Fruit fly (Drosophila melanogaster): Measurements from ENCODE around the gene obst-H.

Gene obst-H

DNA sequence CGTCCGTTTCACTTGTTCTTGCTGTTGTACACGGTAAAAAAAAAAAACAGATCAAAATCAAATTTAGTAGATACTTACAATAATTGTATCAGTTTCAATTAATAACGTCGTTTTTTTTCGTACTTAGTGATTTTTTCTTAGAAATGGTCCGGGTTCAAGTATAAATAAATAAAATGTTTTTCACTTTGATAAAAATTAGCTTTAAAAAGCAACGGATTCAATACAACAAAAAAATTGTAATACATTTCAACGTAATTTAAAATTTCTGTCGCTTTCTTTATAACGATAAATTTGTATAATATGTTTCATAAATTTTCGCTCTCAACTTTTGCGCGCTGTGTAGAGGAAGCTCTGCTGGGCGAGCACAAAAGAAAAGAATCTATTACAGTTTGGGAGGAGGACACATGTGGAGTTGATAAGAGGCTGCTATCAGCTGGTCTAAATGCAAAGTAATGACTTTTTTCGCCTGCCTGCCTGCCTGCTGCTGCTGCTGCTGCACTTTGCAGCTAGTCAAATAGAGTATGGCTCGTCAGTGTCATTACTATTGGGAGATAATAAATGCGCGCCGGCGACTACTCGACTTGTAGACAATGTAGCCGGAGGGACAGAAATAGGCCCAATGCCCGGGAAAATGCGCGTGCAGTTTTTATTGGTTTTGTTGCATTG is 9.0 kb upstream of the obst-H start (continued):
- TF ChIP-seq kni (GFP tag; optimal IDR thresholded peaks at IDR 0.05): no peak
- TF ChIP-seq CG15696 (tag; optimal IDR thresholded peaks at IDR 0.05): peak; percentile 46
- no peak for TF ChIP-seq hkb (optimal IDR thresholded peaks at IDR 0.05)
- 0 out of 2 replicates have a peak, but pooled peaks have one; percentile 54 for TF ChIP-seq hkb (GFP tag; IDR thresholded peaks at IDR 0.05)
- no peak for TF ChIP-seq hb (GFP tag; IDR thresholded peaks at IDR 0.05; ENCODE audit: partially characterized antibody)
- peak; percentile 88 for TF ChIP-seq nmo (GFP tag; optimal IDR thresholded peaks at IDR 0.05)
- no peak for TF ChIP-seq BEAF-32 (GFP tag; optimal IDR thresholded peaks at IDR 0.05)
- TF ChIP-seq slbo (GFP tag; IDR thresholded peaks at IDR 0.05): peak; percentile 57; the same call in 1 of the 2 replicates
- TF ChIP-seq Dip2 (GFP tag; IDR thresholded peaks at IDR 0.05): no peak
- TF ChIP-seq HmgD (GFP tag; optimal IDR thresholded peaks at IDR 0.05): no peak
- peak; percentile 70 for TF ChIP-seq CG3281 (GFP tag; optimal IDR thresholded peaks at IDR 0.05)
- peak; percentile 73; the same call in 2 of the 3 replicates for TF ChIP-seq CG11695 (GFP tag; IDR thresholded peaks at IDR 0.05)
- no peak for TF ChIP-seq CG34224 (GFP tag; IDR thresholded peaks at IDR 0.05; ENCODE audit: partially characterized antibody)
- TF ChIP-seq h (optimal IDR thresholded peaks at IDR 0.05): no peak
- peak; percentile 6 for TF ChIP-seq CG6683 (GFP tag; optimal IDR thresholded peaks at IDR 0.05)
- peak; percentile 64 for TF ChIP-seq gsb-n (tag; optimal IDR thresholded peaks at IDR 0.05)
- no peak for TF ChIP-seq emc (GFP tag; optimal IDR thresholded peaks at IDR 0.05)
- TF ChIP-seq CG15073 (GFP tag; optimal IDR thresholded peaks at IDR 0.05): no peak
- TF ChIP-seq CG31365 (tag; optimal IDR thresholded peaks at IDR 0.05): no peak
- TF ChIP-seq CG7987 (GFP tag; optimal IDR thresholded peaks at IDR 0.05): no peak
- peak; percentile 44 for TF ChIP-seq zf30C (GFP tag; optimal IDR thresholded peaks at IDR 0.05)
- peak; percentile 24 for TF ChIP-seq CG12942 (GFP tag; optimal IDR thresholded peaks at IDR 0.05)
- TF ChIP-seq bbx (GFP tag; IDR thresholded peaks at IDR 0.05; ENCODE audit: partially characterized antibody): no peak
- TF ChIP-seq Rfx (GFP tag; IDR thresholded peaks at IDR 0.05): peak; percentile 59
- TF ChIP-seq CG9437 (GFP tag; optimal IDR thresholded peaks at IDR 0.05): peak; percentile 70
- TF ChIP-seq tin (GFP tag; optimal IDR thresholded peaks at IDR 0.05): peak; percentile 48
- TF ChIP-seq run (tag; optimal IDR thresholded peaks at IDR 0.05): peak; percentile 3
- TF ChIP-seq nerfin-1 (tag; optimal IDR thresholded peaks at IDR 0.05): peak; percentile 58
- peak; percentile 14 for TF ChIP-seq CG2116 (GFP tag; optimal IDR thresholded peaks at IDR 0.05)
- peak; percentile 9 for TF ChIP-seq Sry-δ (GFP tag; optimal IDR thresholded peaks at IDR 0.05)
- no peak for TF ChIP-seq E2f2 (GFP tag; IDR thresholded peaks at IDR 0.05)
- TF ChIP-seq tx (GFP tag; optimal IDR thresholded peaks at IDR 0.05): peak; percentile 22
- peak; percentile 39; the same call in 1 of the 2 replicates for TF ChIP-seq CG17328 (GFP tag; IDR thresholded peaks at IDR 0.05)
- no peak for TF ChIP-seq abd-A (tag; optimal IDR thresholded peaks at IDR 0.05)
- TF ChIP-seq pb (GFP tag; optimal IDR thresholded peaks at IDR 0.05): no peak
- TF ChIP-seq sc (optimal IDR thresholded peaks at IDR 0.05): no peak
- peak; percentile 69 for TF ChIP-seq sc (GFP tag; optimal IDR thresholded peaks at IDR 0.05)
- no peak for TF ChIP-seq B-H1 (GFP tag; IDR thresholded peaks at IDR 0.05)
- TF ChIP-seq CG8924 (tag; optimal IDR thresholded peaks at IDR 0.05): peak; percentile 77
- TF ChIP-seq CG12236 (GFP tag; optimal IDR thresholded peaks at IDR 0.05): peak; percentile 25
- TF ChIP-seq cwo (GFP tag; optimal IDR thresholded peaks at IDR 0.05): peak; percentile 63
- peak; percentile 12 for TF ChIP-seq Myb (GFP tag; optimal IDR thresholded peaks at IDR 0.05)
- no peak for TF ChIP-seq Opbp (GFP tag; IDR thresholded peaks at IDR 0.05; ENCODE audit: partially characterized antibody)
- TF ChIP-seq CG1832 (GFP tag; optimal IDR thresholded peaks at IDR 0.05): no peak
- TF ChIP-seq bcd (GFP tag; optimal IDR thresholded peaks at IDR 0.05): peak; percentile 66
- peak; percentile 84 for TF ChIP-seq CG18262 (tag; optimal IDR thresholded peaks at IDR 0.05)
- TF ChIP-seq CG16813 (GFP tag; IDR thresholded peaks at IDR 0.05; ENCODE audit: partially characterized antibody): no peak
- peak; percentile 85 for TF ChIP-seq CG11504 (tag; optimal IDR thresholded peaks at IDR 0.05)
- no peak for TF ChIP-seq CG30020 (tag; optimal IDR thresholded peaks at IDR 0.05)
- TF ChIP-seq grau (tag; optimal IDR thresholded peaks at IDR 0.05): peak; percentile 78

All from whole organism, embryonic.